Worm (Caenorhabditis elegans): Measurements from ENCODE around the gene fbxa-156.
"Not testable (repeated sequence)": the region's sequence is repeated elsewhere in the genome, so short reads cannot be mapped to it uniquely, and the experiment has no call there.

DNA sequence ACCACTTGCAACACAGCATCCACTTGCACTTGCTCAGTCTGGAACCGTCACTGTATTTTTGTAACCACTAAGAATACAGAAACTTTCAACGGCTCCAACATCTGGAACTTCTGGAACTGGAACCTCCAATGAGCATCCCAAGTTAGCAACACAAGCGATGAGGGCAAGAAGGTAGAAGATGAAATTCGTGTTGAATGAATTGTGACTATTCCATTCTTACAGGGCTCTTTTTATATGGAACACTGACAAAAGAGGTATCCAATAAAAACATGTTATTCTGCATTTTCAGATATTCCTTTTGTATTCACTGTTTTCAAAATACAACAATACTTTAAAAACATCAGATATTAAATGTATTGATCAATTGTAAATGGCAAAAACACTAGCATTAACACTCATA lies 2.6 kb downstream of the fbxa-156 start, which contains the start of gene C06H5.11:
- not testable (repeated sequence) for TF ChIP-seq cog-1 (tag; optimal IDR thresholded peaks at IDR 0.05); med-1 (GFP tag; optimal IDR thresholded peaks at IDR 0.05; ENCODE audit: insufficient read depth); flt-1 (GFP tag; IDR thresholded peaks at IDR 0.05); T22C8.4 (GFP tag; IDR thresholded peaks at IDR 0.05)
